Fruit fly (Drosophila melanogaster) whole organism, embryonic: ENCODE results near the gene sdk.

Experiments used
- Atf-2 ChIP-seq: fragments of 200-800 bp; sonication (Bioruptor generic); optimal IDR thresholded peaks from 2 replicates; lab custom pipeline; 2016; ENCODE audit warnings: missing biosample characterization, missing genetic modification characterization
- Awh ChIP-seq: fragments of 200-800 bp; sonication (Bioruptor generic); IDR thresholded peaks from 2 replicates; pipeline ENCODE4, ENCODE4 v1.3.6; 2022; ENCODE audit warnings: missing biosample characterization, missing genetic modification characterization
- Bdp1 ChIP-seq: fragments of 200-800 bp; sonication (Bioruptor generic); optimal IDR thresholded peaks from 3 replicates; lab custom pipeline; 2016; ENCODE audit warnings: missing biosample characterization, missing genetic modification characterization
- BtbVII ChIP-seq: fragments of 200-800 bp; sonication (Bioruptor generic); optimal IDR thresholded peaks from 3 replicates; lab custom pipeline; 2017; ENCODE audit warnings: missing biosample characterization, mild to moderate bottlenecking, missing genetic modification characterization
- CG1024 ChIP-seq: fragments of 200-800 bp; sonication (Bioruptor generic); IDR thresholded peaks from 2 replicates; pipeline ENCODE4 v1.3.6; 2022; ENCODE audit warnings: missing biosample characterization, missing genetic modification characterization
- CG10321 ChIP-seq: fragments of 200-800 bp; sonication (Bioruptor generic); IDR thresholded peaks from 2 replicates; pipeline ENCODE4 v1.3.6; 2022; ENCODE audit warnings: missing biosample characterization, missing genetic modification characterization
- CG11504 ChIP-seq: fragments of 200-800 bp; sonication (Bioruptor generic); optimal IDR thresholded peaks from 3 replicates; lab custom pipeline; 2019; ENCODE audit warnings: missing biosample characterization, mild to moderate bottlenecking, missing genetic modification characterization, moderate library complexity
- CG11695 ChIP-seq: fragments of 200-800 bp; sonication (Bioruptor generic); IDR thresholded peaks from 3 replicates; pipeline ENCODE4 v1.3.6; 2022; ENCODE audit warnings: missing biosample characterization, missing genetic modification characterization
- CG1233 ChIP-seq: fragments of 200-800 bp; sonication (Bioruptor generic); optimal IDR thresholded peaks from 4 replicates; lab custom pipeline; 2018; ENCODE audit warnings: missing biosample characterization, mild to moderate bottlenecking, missing genetic modification characterization
- CG16779 ChIP-seq: fragments of 200-800 bp; sonication (Bioruptor generic); IDR thresholded peaks from 2 replicates; pipeline ENCODE4 v1.3.6; 2022; ENCODE audit warnings: missing biosample characterization, missing genetic modification characterization
- CG17568 ChIP-seq: fragments of 200-800 bp; sonication (Bioruptor generic); optimal IDR thresholded peaks from 2 replicates; lab custom pipeline; 2018; ENCODE audit warnings: missing biosample characterization, mild to moderate bottlenecking, missing genetic modification characterization, moderate library complexity
- CG17802 ChIP-seq: fragments of 200-800 bp; sonication (Bioruptor generic); optimal IDR thresholded peaks from 2 replicates; lab custom pipeline; 2018; ENCODE audit warnings: missing biosample characterization, mild to moderate bottlenecking, missing genetic modification characterization, moderate library complexity
- CG30403 ChIP-seq: fragments of 200-800 bp; sonication (Bioruptor generic); optimal IDR thresholded peaks from 3 replicates; lab custom pipeline; 2016; ENCODE audit warnings: missing biosample characterization, missing genetic modification characterization
- CG31441 ChIP-seq: fragments of 200-800 bp; sonication (Bioruptor generic); IDR thresholded peaks from 2 replicates; pipeline ENCODE4 v1.3.6; 2022; ENCODE audit warnings: missing biosample characterization, missing genetic modification characterization
- CG32772 ChIP-seq: fragments of 200-800 bp; sonication (Bioruptor generic); IDR thresholded peaks from 2 replicates; pipeline ENCODE4 v1.3.6; 2022; ENCODE audit warnings: missing biosample characterization, missing genetic modification characterization
- CG3407 ChIP-seq: fragments of 200-800 bp; sonication (Bioruptor generic); optimal IDR thresholded peaks from 2 replicates; lab custom pipeline; 2018; ENCODE audit warnings: missing biosample characterization, mild to moderate bottlenecking, missing genetic modification characterization
- CG3838 ChIP-seq: fragments of 200-800 bp; sonication (Bioruptor generic); optimal IDR thresholded peaks from 3 replicates; lab custom pipeline; 2016; ENCODE audit warnings: missing biosample characterization, missing genetic modification characterization
- CG6175 ChIP-seq: fragments of 200-800 bp; sonication (Bioruptor generic); IDR thresholded peaks from 3 replicates; pipeline ENCODE4 v1.3.6; 2022; ENCODE audit warnings: missing biosample characterization, missing genetic modification characterization
- Deaf1 ChIP-seq: fragments of 200-800 bp; optimal IDR thresholded peaks from 3 replicates; lab custom pipeline; 2019; ENCODE audit warnings: missing biosample characterization, mild to moderate bottlenecking, missing genetic modification characterization, moderate library complexity
- Dref ChIP-seq: fragments of 200-800 bp; sonication (Bioruptor generic); IDR thresholded peaks from 2 replicates; pipeline ENCODE4 v1.3.6; 2022; ENCODE audit warnings: missing biosample characterization, missing genetic modification characterization
- Elba2 ChIP-seq: fragments of 200-800 bp; sonication (Bioruptor generic); optimal IDR thresholded peaks from 3 replicates; lab custom pipeline; 2016; ENCODE audit warnings: missing biosample characterization, missing genetic modification characterization
- GATAe ChIP-seq: fragments of 200-800 bp; sonication (Bioruptor generic); conservative IDR thresholded peaks from 2 replicates; pipeline ENCODE4 v1.3.6; 2022; ENCODE audit warnings: missing biosample characterization, missing genetic modification characterization
- Gsc ChIP-seq: fragments of 200-800 bp; sonication (Bioruptor generic); IDR thresholded peaks from 2 replicates; pipeline ENCODE4 v1.3.6; 2022; ENCODE audit warnings: missing biosample characterization, missing genetic modification characterization
- HmgZ ChIP-seq: fragments of 200-800 bp; sonication (Bioruptor generic); optimal IDR thresholded peaks from 2 replicates; lab custom pipeline; 2018; ENCODE audit warnings: missing biosample characterization, mild to moderate bottlenecking, missing genetic modification characterization
- Hr78 ChIP-seq, 2 experiments: fragments of 200-800 bp in 1 of 2; fragments of >200 bp in 1 of 2; sonication (Bioruptor generic) in 1 of 2; optimal IDR thresholded peaks; 2 replicates each; lab custom pipeline; 2017 to 2019; ENCODE audit warnings: missing biosample characterization in 2 of 2, missing genetic modification characterization in 2 of 2, mild to moderate bottlenecking in 1 of 2, moderate library complexity in 1 of 2
- Hsf ChIP-seq: fragments of 200-800 bp; sonication (Bioruptor generic); optimal IDR thresholded peaks from 3 replicates; lab custom pipeline; 2016; ENCODE audit warnings: missing biosample characterization, missing genetic modification characterization
- Oli ChIP-seq: fragments of 200-800 bp; sonication (Bioruptor generic); optimal IDR thresholded peaks from 2 replicates; lab custom pipeline; 2018; ENCODE audit warnings: missing biosample characterization, mild to moderate bottlenecking, missing genetic modification characterization, moderate library complexity
- PHDP ChIP-seq: fragments of 200-800 bp; sonication (Bioruptor generic); optimal IDR thresholded peaks from 3 replicates; lab custom pipeline; 2018; ENCODE audit warnings: missing biosample characterization, mild to moderate bottlenecking, missing genetic modification characterization, moderate library complexity
- Ravus ChIP-seq: fragments of 200-800 bp; sonication (Bioruptor generic); IDR thresholded peaks from 2 replicates; pipeline ENCODE4 v1.3.6; 2022; ENCODE audit warnings: missing biosample characterization, missing genetic modification characterization
- Tbp ChIP-seq: fragments of >200 bp; optimal IDR thresholded peaks from 2 replicates; lab custom pipeline; 2018; ENCODE audit warnings: missing biosample characterization, missing genetic modification characterization
- Xbp1 ChIP-seq: fragments of 200-800 bp; sonication (Bioruptor generic); optimal IDR thresholded peaks from 3 replicates; lab custom pipeline; 2016; ENCODE audit warnings: missing biosample characterization, mild to moderate bottlenecking, missing genetic modification characterization
- Xrp1 ChIP-seq: fragments of 200-800 bp; sonication (Bioruptor generic); IDR thresholded peaks from 2 replicates; pipeline ENCODE4 v1.3.6; 2022; ENCODE audit warnings: missing biosample characterization, missing genetic modification characterization
- ara ChIP-seq: fragments of 200-800 bp; sonication (Bioruptor generic); IDR thresholded peaks from 2 replicates; pipeline ENCODE4 v1.3.6; 2022; ENCODE audit warnings: missing biosample characterization, missing genetic modification characterization
- ato ChIP-seq: fragments of 200-800 bp; sonication (Bioruptor generic); IDR thresholded peaks from 2 replicates; pipeline ENCODE4 v1.3.6; 2022; ENCODE audit warnings: missing biosample characterization, missing genetic modification characterization; ENCODE audit not compliant: partially characterized antibody
- bigmax ChIP-seq: fragments of 200-800 bp; sonication (Bioruptor generic); optimal IDR thresholded peaks from 2 replicates; lab custom pipeline; 2018; ENCODE audit warnings: missing biosample characterization, mild to moderate bottlenecking, missing genetic modification characterization
- cad ChIP-seq: fragments of >200 bp; optimal IDR thresholded peaks from 2 replicates; lab custom pipeline; 2017; ENCODE audit warnings: missing biosample characterization, missing genetic modification characterization
- ci ChIP-seq: fragments of 200-800 bp; sonication (Bioruptor generic); IDR thresholded peaks from 3 replicates; pipeline ENCODE4 v1.3.6; 2022; ENCODE audit warnings: missing biosample characterization, missing genetic modification characterization
- fru ChIP-seq: fragments of >200 bp; optimal IDR thresholded peaks from 2 replicates; lab custom pipeline; 2017
- fu2 ChIP-seq: fragments of 200-800 bp; sonication (Bioruptor generic); optimal IDR thresholded peaks from 2 replicates; lab custom pipeline; 2016; ENCODE audit warnings: missing biosample characterization, missing genetic modification characterization
- gsb-n ChIP-seq: fragments of 200-800 bp; sonication (Bioruptor generic); optimal IDR thresholded peaks from 3 replicates; lab custom pipeline; 2018; ENCODE audit warnings: missing biosample characterization, mild to moderate bottlenecking, missing genetic modification characterization
- jigr1 ChIP-seq: fragments of 200-800 bp; sonication (Bioruptor generic); IDR thresholded peaks from 3 replicates; pipeline ENCODE4 v1.3.6; 2022; ENCODE audit warnings: missing biosample characterization, missing genetic modification characterization
- ken ChIP-seq: fragments of 200-800 bp; sonication (Bioruptor generic); IDR thresholded peaks from 3 replicates; pipeline ENCODE4 v1.3.6; 2022; ENCODE audit warnings: missing biosample characterization, missing genetic modification characterization
- klu ChIP-seq: fragments of 200-800 bp; sonication (Bioruptor generic); IDR thresholded peaks from 2 replicates; pipeline ENCODE4 v1.3.6; 2022; ENCODE audit warnings: missing biosample characterization, missing genetic modification characterization
- onecut ChIP-seq: fragments of 200-800 bp; sonication (Bioruptor generic); IDR thresholded peaks from 2 replicates; pipeline ENCODE4 v1.3.6; 2022; ENCODE audit warnings: missing biosample characterization, missing genetic modification characterization
- pb ChIP-seq: fragments of 200-800 bp; sonication (Bioruptor generic); optimal IDR thresholded peaks from 3 replicates; lab custom pipeline; 2016; ENCODE audit warnings: missing biosample characterization, missing genetic modification characterization
- peb ChIP-seq: fragments of 200-800 bp; sonication (Bioruptor generic); IDR thresholded peaks from 2 replicates; pipeline ENCODE4 v1.3.6; 2022; ENCODE audit warnings: missing biosample characterization, missing genetic modification characterization
- ro ChIP-seq: fragments of 200-800 bp; sonication (Bioruptor generic); IDR thresholded peaks from 2 replicates; pipeline ENCODE4 v1.3.6; 2022; ENCODE audit warnings: missing biosample characterization, missing genetic modification characterization
- sim ChIP-seq: fragments of 200-800 bp; sonication (Bioruptor generic); IDR thresholded peaks from 2 replicates; pipeline ENCODE4 v1.3.6; 2022; ENCODE audit warnings: missing biosample characterization, missing genetic modification characterization
- slp2 ChIP-seq: fragments of 200-800 bp; sonication (Bioruptor generic); optimal IDR thresholded peaks from 2 replicates; lab custom pipeline; 2016; ENCODE audit warnings: missing biosample characterization, missing genetic modification characterization
- tx ChIP-seq: fragments of 200-800 bp; sonication (Bioruptor generic); optimal IDR thresholded peaks from 2 replicates; lab custom pipeline; 2016; ENCODE audit warnings: missing biosample characterization, missing genetic modification characterization
- vnd ChIP-seq: fragments of 200-800 bp; sonication (Bioruptor generic); IDR thresholded peaks from 3 replicates; pipeline ENCODE4 v1.3.6; 2022; ENCODE audit warnings: missing biosample characterization, missing genetic modification characterization; ENCODE audit not compliant: partially characterized antibody
- zf30C ChIP-seq: fragments of 200-800 bp; sonication (Bioruptor generic); optimal IDR thresholded peaks from 3 replicates; lab custom pipeline; 2018; ENCODE audit warnings: missing biosample characterization, mild to moderate bottlenecking, missing genetic modification characterization

sdk gene

dm6 chrX:686437-686972 lies at the start of gene sdk (continued):
- TF ChIP-seq CG11504 = peak; percentile 89
- TF ChIP-seq GATAe = peak; percentile 56; the same call in 1 of the 2 replicates
- TF ChIP-seq vnd (GFP tag; lab: Robert Waterston, UW) = peak; percentile 80
- TF ChIP-seq fu2 (GFP tag; lab: Kevin White, UChicago) = peak; percentile 85
- peak; percentile 64; the same call in 1 of the 2 replicates for TF ChIP-seq sim (GFP tag; lab: Robert Waterston, UW)
- TF ChIP-seq zf30C = no peak
- peak; percentile 85 for TF ChIP-seq CG3838
- peak; percentile 94 for TF ChIP-seq Atf-2
- peak; percentile 87 for TF ChIP-seq pb (GFP tag; lab: Kevin White, UChicago)
- TF ChIP-seq peb (GFP tag; lab: Robert Waterston, UW) = peak; percentile 76
- TF ChIP-seq CG3407 = peak; percentile 89
- peak; percentile 87 for TF ChIP-seq Deaf1 (tag; lab: Kevin White, UChicago)
- TF ChIP-seq CG16779 (GFP tag; lab: Robert Waterston, UW) = no peak
- TF ChIP-seq CG30403 (GFP tag; lab: Kevin White, UChicago) = peak; percentile 95
- TF ChIP-seq ara (GFP tag; lab: Robert Waterston, UW) = peak; percentile 86
- peak; percentile 84 for TF ChIP-seq BtbVII
- peak; percentile 89 for TF ChIP-seq Xbp1 (GFP tag; lab: Kevin White, UChicago)
- TF ChIP-seq slp2 (GFP tag; lab: Kevin White, UChicago) = peak; percentile 91
- peak; percentile 84 for TF ChIP-seq tx (GFP tag; lab: Kevin White, UChicago)
- TF ChIP-seq CG31441 = peak; percentile 93
- peak; percentile 81 for TF ChIP-seq klu (GFP tag; lab: Robert Waterston, UW)
- TF ChIP-seq ro (GFP tag; lab: Robert Waterston, UW) = peak; percentile 71; the same call in 1 of the 2 replicates
- TF ChIP-seq CG11695 (GFP tag; lab: Robert Waterston, UW) = peak; percentile 92
- TF ChIP-seq CG32772 = peak; percentile 82
- peak; percentile 86; the same call in 1 of the 2 replicates for TF ChIP-seq Awh (GFP tag; lab: Robert Waterston, UW)
- TF ChIP-seq CG17568 (GFP tag; lab: Kevin White, UChicago) = peak; percentile 87
- TF ChIP-seq gsb-n = peak; percentile 90
- TF ChIP-seq onecut (GFP tag; lab: Robert Waterston, UW) = peak; percentile 79
- peak; percentile 20; the same call in 1 of the 2 replicates for TF ChIP-seq Ravus (GFP tag; lab: Robert Waterston, UW)
- TF ChIP-seq PHDP = peak; percentile 92
- peak; percentile 72 for TF ChIP-seq CG6175 (GFP tag; lab: Robert Waterston, UW)
- TF ChIP-seq Xrp1 = peak; percentile 91
- TF ChIP-seq ken (GFP tag; lab: Robert Waterston, UW) = peak; percentile 80
- TF ChIP-seq fru (lab: Kevin White, UChicago) = no peak
- TF ChIP-seq CG1024 (GFP tag; lab: Robert Waterston, UW) = no peak; the same call in 1 of the 2 replicates
- peak; percentile 20 for TF ChIP-seq CG17802 (tag; lab: Kevin White, UChicago)
- TF ChIP-seq Oli (tag; lab: Kevin White, UChicago) = peak; percentile 92
- TF ChIP-seq ato (GFP tag; lab: Robert Waterston, UW) = peak; percentile 65
- TF ChIP-seq jigr1 (GFP tag; lab: Robert Waterston, UW) = peak; percentile 79; the same call in 2 of the 3 replicates
- no peak for TF ChIP-seq cad
- peak; percentile 93 for TF ChIP-seq HmgZ (tag; lab: Kevin White, UChicago)
- TF ChIP-seq ci (GFP tag; lab: Robert Waterston, UW) = peak; percentile 91
- TF ChIP-seq CG1233 (GFP tag; lab: Kevin White, UChicago) = peak; percentile 85
- peak; percentile 15 for TF ChIP-seq Elba2 (GFP tag; lab: Kevin White, UChicago)
- no peak for TF ChIP-seq Tbp (GFP tag; lab: Kevin White, UChicago)
- TF ChIP-seq Dref (GFP tag; lab: Robert Waterston, UW) = no peak
- TF ChIP-seq Bdp1 (GFP tag; lab: Kevin White, UChicago) = peak; percentile 88
- TF ChIP-seq CG10321 (GFP tag; lab: Robert Waterston, UW) = peak; percentile 22; the same call in 1 of the 2 replicates
- TF ChIP-seq Hsf (GFP tag; lab: Kevin White, UChicago) = peak; percentile 92
- TF ChIP-seq Gsc (GFP tag; lab: Robert Waterston, UW) = peak; percentile 76
- TF ChIP-seq bigmax (GFP tag; lab: Kevin White, UChicago) = peak; percentile 6
- TF ChIP-seq Hr78 (GFP tag; optimal IDR thresholded peaks at IDR 0.05; lab: Kevin White, UChicago) = peak in 1 of 2 experiments; percentile 75
